Worm (Caenorhabditis elegans) whole organism, late embryonic: ENCODE results near the gene gldi-11.
"Not testable (repeated sequence)": the region's sequence is repeated elsewhere in the genome, so short reads cannot be mapped to it uniquely, and the experiment has no call there.

Source experiments
- C38D4.7 ChIP-seq: fragments of 200-800 bp; sonication (Bioruptor generic); optimal IDR thresholded peaks from 2 replicates; lab custom pipeline; 2018; ENCODE audit warnings: mild to moderate bottlenecking, missing genetic modification characterization, moderate library complexity, missing compliant biosample characterization
- F13H6.1 ChIP-seq: sonication (generic microtip); optimal IDR thresholded peaks from 2 replicates; lab custom pipeline; 2016; ENCODE audit warnings: missing genetic modification characterization, missing compliant biosample characterization
- ceh-14 ChIP-seq: sonication (generic microtip); optimal IDR thresholded peaks from 2 replicates; lab custom pipeline; 2016; ENCODE audit warnings: missing genotype, missing genetic modification characterization, missing compliant biosample characterization
- ceh-18 ChIP-seq: sonication (generic microtip); optimal IDR thresholded peaks from 2 replicates; lab custom pipeline; 2016; ENCODE audit warnings: missing genetic modification characterization, missing compliant biosample characterization
- ceh-2 ChIP-seq: sonication (generic microtip); optimal IDR thresholded peaks from 2 replicates; lab custom pipeline; 2016; ENCODE audit warnings: missing genotype, missing genetic modification characterization, missing compliant biosample characterization
- ceh-22 ChIP-seq: sonication (generic microtip); optimal IDR thresholded peaks from 2 replicates; lab custom pipeline; 2017; ENCODE audit warnings: missing biosample characterization, missing genetic modification characterization
- ceh-24 ChIP-seq: sonication (generic microtip); optimal IDR thresholded peaks from 2 replicates; lab custom pipeline; 2016; ENCODE audit warnings: mild to moderate bottlenecking, missing genetic modification characterization, missing compliant biosample characterization
- ceh-30 ChIP-seq: fragments of 150-350 bp; optimal IDR thresholded peaks from 2 replicates; lab custom pipeline; 2014; ENCODE audit warnings: missing biosample characterization, missing genetic modification characterization
- ceh-31 ChIP-seq: sonication (generic microtip); optimal IDR thresholded peaks from 2 replicates; lab custom pipeline; 2016; ENCODE audit warnings: missing genetic modification characterization, missing compliant biosample characterization
- ceh-45 ChIP-seq: fragments of 200-800 bp; sonication (Bioruptor generic); IDR thresholded peaks from 2 replicates; pipeline ENCODE4 v1.3.6; 2022; ENCODE audit warnings: missing genetic modification reagents, missing genetic modification characterization, missing compliant biosample characterization
- ceh-48 ChIP-seq: sonication (generic microtip); optimal IDR thresholded peaks from 2 replicates; lab custom pipeline; 2016; ENCODE audit warnings: missing genetic modification characterization, inconsistent platforms, missing compliant biosample characterization
- ceh-6 ChIP-seq: fragments of 200-800 bp; sonication (Bioruptor generic); optimal IDR thresholded peaks from 2 replicates; lab custom pipeline; 2018; ENCODE audit warnings: mild to moderate bottlenecking, missing genetic modification characterization, missing compliant biosample characterization
- ceh-9 ChIP-seq: sonication (generic microtip); optimal IDR thresholded peaks from 2 replicates; lab custom pipeline; 2016; ENCODE audit warnings: mild to moderate bottlenecking, missing genetic modification characterization, inconsistent platforms, missing compliant biosample characterization
- dmd-4 ChIP-seq: sonication (generic microtip); optimal IDR thresholded peaks from 2 replicates; lab custom pipeline; 2016; ENCODE audit warnings: borderline replicate concordance, missing genetic modification characterization, missing compliant biosample characterization
- dve-1 ChIP-seq: sonication (generic microtip); optimal IDR thresholded peaks from 2 replicates; lab custom pipeline; 2017; ENCODE audit warnings: antibody characterized with exemption, mild to moderate bottlenecking, missing genetic modification characterization, missing compliant biosample characterization
- elt-2 ChIP-seq: sonication (generic microtip); optimal IDR thresholded peaks from 2 replicates; lab custom pipeline; 2016; ENCODE audit warnings: missing genetic modification reagents, missing genetic modification characterization, missing compliant biosample characterization
- ets-4 ChIP-seq: sonication (generic microtip); optimal IDR thresholded peaks from 2 replicates; lab custom pipeline; 2016; ENCODE audit warnings: missing genetic modification characterization, missing compliant biosample characterization
- fkh-10 ChIP-seq: fragments of 150-350 bp; optimal IDR thresholded peaks from 2 replicates; lab custom pipeline; 2014; ENCODE audit warnings: missing biosample characterization, missing genetic modification reagents, missing genetic modification characterization
- gmeb-2 ChIP-seq: sonication (generic microtip); optimal IDR thresholded peaks from 2 replicates; lab custom pipeline; 2016; ENCODE audit warnings: missing genetic modification characterization, inconsistent platforms, missing compliant biosample characterization
- hlh-30 ChIP-seq: sonication (generic microtip); optimal IDR thresholded peaks from 2 replicates; lab custom pipeline; 2017; ENCODE audit warnings: antibody characterized with exemption, missing genetic modification characterization, missing compliant biosample characterization; ENCODE audit not compliant: insufficient read depth
- hlh-6 ChIP-seq: sonication (generic microtip); optimal IDR thresholded peaks from 2 replicates; lab custom pipeline; 2016; ENCODE audit warnings: missing genotype, missing genetic modification characterization, missing compliant biosample characterization
- lin-11 ChIP-seq: fragments of 200-800 bp; sonication (Bioruptor generic); optimal IDR thresholded peaks from 2 replicates; lab custom pipeline; 2018; ENCODE audit warnings: mild to moderate bottlenecking, missing genetic modification characterization, missing compliant biosample characterization
- nfya-1 ChIP-seq: sonication (generic microtip); optimal IDR thresholded peaks from 2 replicates; lab custom pipeline; 2017; ENCODE audit warnings: missing genetic modification characterization, mild to moderate bottlenecking, missing compliant biosample characterization, antibody characterized with exemption, moderate library complexity
- nhr-11 ChIP-seq: fragments of 150-350 bp; optimal IDR thresholded peaks from 2 replicates; lab custom pipeline; 2014; ENCODE audit warnings: missing biosample characterization, missing genetic modification characterization
- nhr-232 ChIP-seq: sonication (generic microtip); optimal IDR thresholded peaks from 2 replicates; lab custom pipeline; 2016; ENCODE audit warnings: missing genetic modification characterization, missing compliant biosample characterization
- npax-4 ChIP-seq: sonication (generic microtip); optimal IDR thresholded peaks from 2 replicates; lab custom pipeline; 2016; ENCODE audit warnings: missing genetic modification characterization, missing compliant biosample characterization
- odd-2 ChIP-seq: sonication (generic microtip); optimal IDR thresholded peaks from 2 replicates; lab custom pipeline; 2017; ENCODE audit warnings: antibody characterized with exemption, mild to moderate bottlenecking, missing genetic modification characterization, missing compliant biosample characterization
- pat-9 ChIP-seq: fragments of 200-800 bp; sonication (Bioruptor generic); optimal IDR thresholded peaks from 2 replicates; lab custom pipeline; 2018; ENCODE audit warnings: mild to moderate bottlenecking, missing genetic modification characterization, moderate library complexity, missing compliant biosample characterization
- pax-1 ChIP-seq: fragments of 150-350 bp; optimal IDR thresholded peaks from 2 replicates; lab custom pipeline; 2014; ENCODE audit warnings: missing biosample characterization, missing genetic modification characterization
- pha-2 ChIP-seq: sonication (generic microtip); optimal IDR thresholded peaks from 2 replicates; lab custom pipeline; 2017; ENCODE audit warnings: mild to moderate bottlenecking, missing genetic modification characterization, missing compliant biosample characterization
- pha-4 ChIP-seq: fragments of 150-350 bp; optimal IDR thresholded peaks from 2 replicates; lab custom pipeline; 2018; ENCODE audit warnings: missing biosample characterization, missing genetic modification reagents, missing genetic modification characterization
- pqm-1 ChIP-seq: sonication (generic microtip); optimal IDR thresholded peaks from 2 replicates; lab custom pipeline; 2016; ENCODE audit warnings: missing genetic modification characterization, missing compliant biosample characterization
- pros-1 ChIP-seq: fragments of 150-350 bp; optimal IDR thresholded peaks from 2 replicates; lab custom pipeline; 2014; ENCODE audit warnings: missing biosample characterization, missing genetic modification reagents, missing genetic modification characterization
- ref-2 ChIP-seq: sonication (generic microtip); optimal IDR thresholded peaks from 2 replicates; lab custom pipeline; 2016; ENCODE audit warnings: missing genetic modification characterization, missing compliant biosample characterization
- sdc-2 ChIP-seq: sonication (generic microtip); optimal IDR thresholded peaks from 2 replicates; lab custom pipeline; 2016; ENCODE audit warnings: missing genotype, missing genetic modification characterization, missing compliant biosample characterization
- sox-2 ChIP-seq: fragments of 200-800 bp; sonication (Bioruptor generic); IDR thresholded peaks from 2 replicates; pipeline ENCODE4 v1.3.6; 2022; ENCODE audit warnings: missing genetic modification reagents, missing genetic modification characterization, missing compliant biosample characterization
- syd-9 ChIP-seq: sonication (generic microtip); optimal IDR thresholded peaks from 2 replicates; lab custom pipeline; 2016; ENCODE audit warnings: mild to moderate bottlenecking, missing genetic modification characterization, moderate library complexity, missing compliant biosample characterization
- tbx-2 ChIP-seq: sonication (generic microtip); optimal IDR thresholded peaks from 2 replicates; lab custom pipeline; 2016; ENCODE audit warnings: missing genetic modification characterization, missing compliant biosample characterization
- tbx-7 ChIP-seq: sonication (generic microtip); optimal IDR thresholded peaks from 2 replicates; lab custom pipeline; 2016; ENCODE audit warnings: missing genotype, missing genetic modification characterization, missing compliant biosample characterization
- ttx-3 ChIP-seq: sonication (generic microtip); optimal IDR thresholded peaks from 2 replicates; lab custom pipeline; 2016; ENCODE audit warnings: missing genetic modification reagents, missing genetic modification characterization, missing compliant biosample characterization
- unc-42 ChIP-seq: sonication (generic microtip); optimal IDR thresholded peaks from 2 replicates; lab custom pipeline; 2016; ENCODE audit warnings: missing genotype, missing genetic modification characterization, missing compliant biosample characterization
- unc-55 ChIP-seq: sonication (generic microtip); optimal IDR thresholded peaks from 2 replicates; lab custom pipeline; 2017; ENCODE audit warnings: missing biosample characterization, missing genetic modification reagents, missing genetic modification characterization
- unc-86 ChIP-seq: sonication (generic microtip); optimal IDR thresholded peaks from 2 replicates; lab custom pipeline; 2016; ENCODE audit warnings: missing genetic modification characterization, missing compliant biosample characterization
- ztf-16 ChIP-seq: sonication (generic microtip); optimal IDR thresholded peaks from 2 replicates; lab custom pipeline; 2017; ENCODE audit warnings: missing genetic modification characterization, missing compliant biosample characterization

The gldi-11 gene

DNA sequence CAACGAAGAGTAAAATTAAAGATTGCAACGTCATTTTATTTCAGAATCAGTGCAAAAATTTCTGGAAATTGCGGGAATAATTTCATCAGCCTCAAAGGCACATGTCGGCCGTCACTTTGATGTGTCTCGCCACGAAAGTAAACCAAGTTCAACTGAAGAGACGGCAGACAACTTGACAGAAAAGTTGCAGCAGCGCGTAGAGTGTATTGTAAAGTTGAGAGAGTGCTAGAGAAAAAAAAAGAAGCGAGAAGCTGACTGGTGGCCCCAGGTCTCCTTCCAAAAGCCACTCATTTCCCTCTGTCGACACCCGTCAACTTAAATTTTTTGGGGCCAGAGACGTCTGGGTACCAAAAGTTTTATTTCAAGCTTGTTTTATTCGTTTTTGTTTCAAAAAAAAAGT, 41.3 kb downstream of the gldi-11 start (continued):
- TF ChIP-seq ceh-14 (tag; lab: Kevin White, UChicago) (no peak), pqm-1 (no peak), gmeb-2 (tag; lab: Kevin White, UChicago) (no peak), tbx-7 (tag; lab: Kevin White, UChicago) (no peak), ttx-3 (no peak), nhr-11 (tag; lab: Kevin White, UChicago) (no peak), syd-9 (tag; lab: Kevin White, UChicago) (no peak), pat-9 (tag; lab: Kevin White, UChicago) (no peak), ceh-9 (no peak), ceh-2 (tag; lab: Kevin White, UChicago) (no peak), C38D4.7 (GFP tag; lab: Kevin White, UChicago) (no peak), ceh-24 (no peak), pha-2 (tag; lab: Kevin White, UChicago) (no peak), dmd-4 (no peak), ceh-48 (tag; lab: Kevin White, UChicago) (no peak), odd-2 (no peak), lin-11 (tag; lab: Kevin White, UChicago) (no peak), ceh-18 (tag; lab: Kevin White, UChicago) (peak; percentile 47), ceh-22 (no peak), ceh-31 (peak; percentile 64), hlh-6 (tag; lab: Kevin White, UChicago) (no peak), dve-1 (tag; lab: Kevin White, UChicago) (peak; percentile 44), unc-55 (GFP tag; lab: Kevin White, UChicago) (peak; percentile 98), sdc-2 (no peak), nfya-1 (peak; percentile 87), npax-4 (tag; lab: Kevin White, UChicago) (no peak), ceh-6 (GFP tag; lab: Kevin White, UChicago) (no peak), elt-2 (peak; percentile 7), ref-2 (no peak), unc-86 (tag; lab: Kevin White, UChicago) (no peak), ceh-45 (GFP tag; lab: Robert Waterston, UW) (no peak), tbx-2 (peak; percentile 34), unc-42 (tag; lab: Kevin White, UChicago) (peak; percentile 86), ets-4 (peak; percentile 1), pax-1 (no peak), hlh-30 (peak; percentile 56), pha-4 (no peak), pros-1 (tag; lab: Kevin White, UChicago) (no peak), nhr-232 (no peak), ceh-30 (tag; lab: Kevin White, UChicago) (peak; percentile 47), fkh-10 (GFP tag; lab: Kevin White, UChicago) (no peak), ztf-16 (tag; lab: Kevin White, UChicago) (no peak), F13H6.1 (tag; lab: Kevin White, UChicago) (no peak), sox-2 (GFP tag; lab: Robert Waterston, UW) (no peak)
- TF ChIP-seq, all 69 proteins: peak for 12

ce11 chrII:4903696-4904095, 41.9 kb downstream of the gldi-11 start, which contains the start of gene sgt-1:
TSS of gene sgt-1 (minus strand) at chrII:4903796.
- TF ChIP-seq pax-1; fkh-10 (GFP tag; lab: Kevin White, UChicago); pha-2 (tag; lab: Kevin White, UChicago): not testable (repeated sequence)
